Worm (Caenorhabditis elegans): ENCODE measurements around the gene T04C12.11.

DNA sequence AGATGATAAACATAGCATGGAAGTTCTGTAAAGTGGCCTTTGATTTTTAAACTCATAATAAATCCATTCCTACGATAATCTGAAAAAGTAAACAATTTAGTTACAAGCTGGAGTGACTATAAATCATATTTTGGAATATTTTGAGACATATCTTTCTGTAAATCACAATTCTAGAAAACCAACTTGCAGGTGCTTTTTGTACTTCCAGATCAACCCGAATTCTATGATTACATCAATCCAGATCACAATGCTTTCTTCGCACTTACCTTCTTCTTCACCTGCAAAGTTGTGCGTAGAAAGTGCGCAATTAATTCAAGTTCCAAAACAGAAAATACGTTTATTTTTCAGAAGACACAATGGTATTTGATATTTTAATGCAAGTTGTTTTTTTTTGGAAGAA, 45.3 kb downstream of the T04C12.11 start:
- TF ChIP-seq unc-39 (tag; optimal IDR thresholded peaks at IDR 0.05) (no peak), ztf-11 (tag; optimal IDR thresholded peaks at IDR 0.05) (no peak), lin-39 (tag; optimal IDR thresholded peaks at IDR 0.05) (no peak), ceh-82 (tag; optimal IDR thresholded peaks at IDR 0.05) (no peak), mdl-1 (tag; optimal IDR thresholded peaks at IDR 0.05) (no peak), nhr-11 (tag; optimal IDR thresholded peaks at IDR 0.05) (no peak), ama-1 (optimal IDR thresholded peaks at IDR 0.05) (no peak), eor-1 (tag; optimal IDR thresholded peaks at IDR 0.05) (no peak), tbx-2 (tag; optimal IDR thresholded peaks at IDR 0.05) (no peak), unc-62 (GFP tag; optimal IDR thresholded peaks at IDR 0.05) (no peak), snpc-4 (tag; optimal IDR thresholded peaks at IDR 0.05) (no peak), nhr-12 (tag; optimal IDR thresholded peaks at IDR 0.05) (no peak)

Data from whole organism, L3 larva.